Worm (Caenorhabditis elegans) whole organism, young adult: ENCODE data around the gene Y39A3B.8.

Experiments
- F49E8.2 ChIP-seq: sonication (generic microtip); optimal IDR thresholded peaks from 3 replicates; lab custom pipeline; 2017; ENCODE audit warnings: missing genetic modification characterization, mild to moderate bottlenecking, missing compliant biosample characterization, antibody characterized with exemption, moderate library complexity; ENCODE audit not compliant: insufficient read depth
- ama-1 ChIP-seq, 3 experiments: fragments of 150-350 bp in 1 of 3; sonication (generic microtip) in 2 of 3; optimal IDR thresholded peaks; 2 replicates each; lab custom pipeline; 2014 to 2018; ENCODE audit warnings: missing biosample characterization in 2 of 3, missing genetic modification characterization in 2 of 3, missing genetic modification reagents in 2 of 3
- dox-1 ChIP-seq: fragments of 200-800 bp; sonication (Bioruptor generic); IDR thresholded peaks from 2 replicates; pipeline ENCODE4 v1.3.6; 2022; ENCODE audit warnings: missing genetic modification reagents, missing genetic modification characterization, missing compliant biosample characterization
- dpff-1 ChIP-seq: sonication (generic microtip); optimal IDR thresholded peaks from 2 replicates; lab custom pipeline; 2017; ENCODE audit warnings: mild to moderate bottlenecking, missing genetic modification characterization, missing compliant biosample characterization
- ets-4 ChIP-seq: fragments of 200-800 bp; sonication (Bioruptor generic); optimal IDR thresholded peaks from 2 replicates; lab custom pipeline; 2018; ENCODE audit warnings: mild to moderate bottlenecking, missing genetic modification characterization, missing compliant biosample characterization
- him-1 ChIP-seq: sonication (generic microtip); optimal IDR thresholded peaks from 2 replicates; lab custom pipeline; 2016; ENCODE audit warnings: missing genotype, missing genetic modification reagents, missing genetic modification characterization, missing compliant biosample characterization
- lag-1 ChIP-seq: fragments of 200-800 bp; sonication (Bioruptor generic); IDR thresholded peaks from 2 replicates; pipeline ENCODE4 v1.3.6; 2022; ENCODE audit warnings: missing genetic modification reagents, missing genetic modification characterization, missing compliant biosample characterization
- nhr-120 ChIP-seq: fragments of 200-800 bp; sonication (Bioruptor generic); IDR thresholded peaks from 2 replicates; pipeline ENCODE4 v1.3.6; 2022; ENCODE audit warnings: missing genetic modification characterization, missing compliant biosample characterization
- nhr-27 ChIP-seq: fragments of 200-800 bp; sonication (Bioruptor generic); optimal IDR thresholded peaks from 2 replicates; lab custom pipeline; 2018; ENCODE audit warnings: mild to moderate bottlenecking, missing genetic modification characterization, moderate library complexity, missing compliant biosample characterization
- rec-8 ChIP-seq, 2 experiments: sonication (generic microtip); optimal IDR thresholded peaks; 2 replicates each; lab custom pipeline; 2016; ENCODE audit warnings: mild to moderate bottlenecking in 2 of 2, missing genetic modification characterization in 2 of 2, missing genetic modification reagents in 2 of 2, missing genotype in 2 of 2, missing biosample characterization in 1 of 2, missing compliant biosample characterization in 1 of 2, moderate library complexity in 1 of 2
- snpc-4 ChIP-seq, 5 experiments: fragments of 150-350 bp in 1 of 5; sonication (generic microtip) in 4 of 5; optimal IDR thresholded peaks; 2 replicates each; lab custom pipeline; 2014 to 2018; ENCODE audit warnings: missing genetic modification characterization in 5 of 5, missing biosample characterization in 3 of 5, antibody characterized with exemption in 2 of 5, mild to moderate bottlenecking in 2 of 5, missing compliant biosample characterization in 2 of 5, missing genotype in 2 of 5, moderate library complexity in 2 of 5, missing genetic modification reagents in 1 of 5
- sptf-2 ChIP-seq: fragments of 200-800 bp; sonication (Bioruptor generic); optimal IDR thresholded peaks from 2 replicates; lab custom pipeline; 2018; ENCODE audit warnings: mild to moderate bottlenecking, missing genetic modification characterization, missing compliant biosample characterization
- unc-62 ChIP-seq: fragments of 150-350 bp; optimal IDR thresholded peaks from 2 replicates; lab custom pipeline; 2014; ENCODE audit warnings: missing biosample characterization, missing genetic modification reagents, missing genetic modification characterization
- ztf-6 ChIP-seq: fragments of 200-800 bp; sonication (Bioruptor generic); IDR thresholded peaks from 2 replicates; pipeline ENCODE4 v1.3.6; 2022; ENCODE audit warnings: missing genetic modification reagents, missing genetic modification characterization, missing compliant biosample characterization

- TF ChIP-seq sptf-2 (GFP tag; lab: Kevin White, UChicago): no peak
- TF ChIP-seq unc-62: no peak
- no peak for TF ChIP-seq snpc-4 (GFP tag; optimal IDR thresholded peaks at IDR 0.05; lab: Kevin White, UChicago)
- no peak for TF ChIP-seq snpc-4 (tag; optimal IDR thresholded peaks at IDR 0.05; lab: Kevin White, UChicago)
- no peak for TF ChIP-seq nhr-27
- no peak for TF ChIP-seq F49E8.2 (tag; lab: Kevin White, UChicago)
- TF ChIP-seq rec-8 (tag; optimal IDR thresholded peaks at IDR 0.05; lab: Kevin White, UChicago): no peak
- TF ChIP-seq ama-1 (optimal IDR thresholded peaks at IDR 0.05; lab: Kevin White, UChicago): no peak
- TF ChIP-seq ama-1 (GFP tag; optimal IDR thresholded peaks at IDR 0.05; lab: Kevin White, UChicago): no peak
- no peak for TF ChIP-seq him-1 (tag; lab: Kevin White, UChicago)
- TF ChIP-seq ets-4 (GFP tag; lab: Kevin White, UChicago): no peak
- no peak for TF ChIP-seq dpff-1
- TF ChIP-seq ztf-6 (GFP tag; lab: Robert Waterston, UW): no peak
- TF ChIP-seq dox-1 (GFP tag; lab: Robert Waterston, UW): no peak
- TF ChIP-seq lag-1 (GFP tag; lab: Robert Waterston, UW): no peak
- no peak for TF ChIP-seq nhr-120 (GFP tag; lab: Robert Waterston, UW)
Measured at ce11 chrIII:2021495-2021894, 33.7 kb downstream of the Y39A3B.8 start, which contains the start of gene ckr-2.
